ENCODE assay signal across 1 fruit fly cellular context in genomic region chr3L:18236648-18236980, dm6.
TF ChIP-seq lines count a peak whose summit lies in the region.

No protein-coding gene starts in this region.

TF ChIP-seq in whole organism, embryonic, 481 proteins besides CTCF, POLR2A, EP300 and RAD21 (continued from another document):
- TF ChIP-seq CG6683 (GFP tag; optimal IDR thresholded peaks at IDR 0.05; lab: Kevin White, UChicago), result no peak
- TF ChIP-seq sens (GFP tag; lab: Kevin White, UChicago), result peak; percentile 57
- TF ChIP-seq dmrt99B (tag; optimal IDR thresholded peaks at IDR 0.05; lab: Kevin White, UChicago), result no peak
- TF ChIP-seq phol (tag; optimal IDR thresholded peaks at IDR 0.05; lab: Kevin White, UChicago), result no peak
- TF ChIP-seq lov (optimal IDR thresholded peaks at IDR 0.05; lab: Kevin White, UChicago), result no peak
- 0 out of 3 replicates have a peak, but pooled peaks have one; percentile 46 for TF ChIP-seq lov (GFP tag; IDR thresholded peaks at IDR 0.05; lab: Robert Waterston, UW)
- TF ChIP-seq CG11456 (GFP tag; IDR thresholded peaks at IDR 0.05; lab: Robert Waterston, UW), result no peak
- TF ChIP-seq C15 (GFP tag; IDR thresholded peaks at IDR 0.05; lab: Robert Waterston, UW), result no peak
- peak; percentile 33; the same call in 2 of the 3 replicates for TF ChIP-seq CG17361 (GFP tag; IDR thresholded peaks at IDR 0.05; lab: Robert Waterston, UW)
- no peak for TF ChIP-seq Oli (tag; optimal IDR thresholded peaks at IDR 0.05; lab: Kevin White, UChicago)
- 0 out of 2 replicates have a peak, but pooled peaks have one; percentile 2 for TF ChIP-seq CG10321 (GFP tag; IDR thresholded peaks at IDR 0.05; lab: Robert Waterston, UW)
- TF ChIP-seq sqz (GFP tag; optimal IDR thresholded peaks at IDR 0.05; lab: Kevin White, UChicago), result peak; percentile 90
- no peak for TF ChIP-seq Awh (GFP tag; IDR thresholded peaks at IDR 0.05; lab: Robert Waterston, UW)
- no peak for TF ChIP-seq CG7357 (GFP tag; IDR thresholded peaks at IDR 0.05; lab: Robert Waterston, UW)
- no peak for TF ChIP-seq CG12104 (GFP tag; optimal IDR thresholded peaks at IDR 0.05; lab: Kevin White, UChicago)
- TF ChIP-seq CG14441 (GFP tag; IDR thresholded peaks at IDR 0.05; lab: Robert Waterston, UW), result no peak
- no peak for TF ChIP-seq CG16813 (GFP tag; IDR thresholded peaks at IDR 0.05; lab: Robert Waterston, UW; ENCODE audit: partially characterized antibody)
- TF ChIP-seq lilli (GFP tag; optimal IDR thresholded peaks at IDR 0.05; lab: Kevin White, UChicago), result peak; percentile 2
- TF ChIP-seq CG6791 (GFP tag; IDR thresholded peaks at IDR 0.05; lab: Robert Waterston, UW; ENCODE audit: partially characterized antibody), result no peak
- no peak for TF ChIP-seq org-1 (GFP tag; optimal IDR thresholded peaks at IDR 0.05; lab: Kevin White, UChicago)
- TF ChIP-seq fd64A (GFP tag; optimal IDR thresholded peaks at IDR 0.05; lab: Kevin White, UChicago), result no peak
TF ChIP-seq in whole organism, embryonic: peak in this region for 10.
